Fruit fly (Drosophila melanogaster) whole organism, embryonic: ENCODE results near the gene RpS20.

ENCODE experiments used
- Adf1 ChIP-seq: fragments of 200-800 bp; sonication (Bioruptor generic); IDR thresholded peaks from 2 replicates; pipeline ENCODE4 v1.3.6; 2022; ENCODE audit warnings: missing biosample characterization, missing genetic modification characterization
- Bteb2 ChIP-seq: fragments of 200-800 bp; sonication (Bioruptor generic); optimal IDR thresholded peaks from 2 replicates; lab custom pipeline; 2016; ENCODE audit warnings: missing biosample characterization, missing genetic modification characterization
- CG1024 ChIP-seq: fragments of 200-800 bp; sonication (Bioruptor generic); IDR thresholded peaks from 2 replicates; pipeline ENCODE4 v1.3.6; 2022; ENCODE audit warnings: missing biosample characterization, missing genetic modification characterization
- CG10543 ChIP-seq: fragments of 200-800 bp; sonication (Bioruptor generic); optimal IDR thresholded peaks from 3 replicates; lab custom pipeline; 2017; ENCODE audit warnings: missing biosample characterization, mild to moderate bottlenecking, missing genetic modification characterization, moderate library complexity
- CG11504 ChIP-seq: fragments of 200-800 bp; sonication (Bioruptor generic); optimal IDR thresholded peaks from 3 replicates; lab custom pipeline; 2019; ENCODE audit warnings: missing biosample characterization, mild to moderate bottlenecking, missing genetic modification characterization, moderate library complexity
- CG14965 ChIP-seq: fragments of 200-800 bp; sonication (Bioruptor generic); optimal IDR thresholded peaks from 2 replicates; lab custom pipeline; 2016; ENCODE audit warnings: missing biosample characterization, missing genetic modification characterization, borderline replicate concordance
- CG15601 ChIP-seq: fragments of 200-800 bp; sonication (Bioruptor generic); optimal IDR thresholded peaks from 3 replicates; lab custom pipeline; 2019; ENCODE audit warnings: missing biosample characterization, mild to moderate bottlenecking, missing genetic modification characterization, moderate library complexity
- CG15696 ChIP-seq: fragments of 200-800 bp; sonication (Bioruptor generic); optimal IDR thresholded peaks from 2 replicates; lab custom pipeline; 2019; ENCODE audit warnings: missing biosample characterization, mild to moderate bottlenecking, missing genetic modification characterization, moderate library complexity
- CG1647 ChIP-seq: fragments of 200-800 bp; sonication (Bioruptor generic); optimal IDR thresholded peaks from 3 replicates; lab custom pipeline; 2016; ENCODE audit warnings: missing biosample characterization, missing genetic modification characterization
- CG18619 ChIP-seq: fragments of 200-800 bp; sonication (Bioruptor generic); optimal IDR thresholded peaks from 3 replicates; lab custom pipeline; 2017; ENCODE audit warnings: missing biosample characterization, mild to moderate bottlenecking, missing genetic modification characterization
- CG2116 ChIP-seq: fragments of 200-800 bp; sonication (Bioruptor generic); optimal IDR thresholded peaks from 3 replicates; lab custom pipeline; 2018; ENCODE audit warnings: missing biosample characterization, mild to moderate bottlenecking, missing genetic modification characterization
- CG33557 ChIP-seq: fragments of 200-800 bp; sonication (Bioruptor generic); optimal IDR thresholded peaks from 2 replicates; lab custom pipeline; 2019; ENCODE audit warnings: missing biosample characterization, mild to moderate bottlenecking, missing genetic modification characterization, moderate library complexity
- CG4360 ChIP-seq: fragments of 200-800 bp; sonication (Bioruptor generic); IDR thresholded peaks from 2 replicates; pipeline ENCODE4 v1.3.6; 2022; ENCODE audit warnings: missing biosample characterization, missing genetic modification characterization
- CG43689 ChIP-seq: fragments of 200-800 bp; sonication (Bioruptor generic); IDR thresholded peaks from 2 replicates; pipeline ENCODE4 v1.3.6; 2022; ENCODE audit warnings: missing biosample characterization, missing genetic modification characterization
- CG7963 ChIP-seq: fragments of 200-800 bp; sonication (Bioruptor generic); IDR thresholded peaks from 3 replicates; pipeline ENCODE4 v1.3.6; 2022; ENCODE audit warnings: missing biosample characterization, missing genetic modification characterization; ENCODE audit not compliant: partially characterized antibody
- CG8290 ChIP-seq, 3 experiments: fragments of 200-800 bp; sonication (Bioruptor generic); optimal IDR thresholded peaks; 2 replicates each; lab custom pipeline; 2016 to 2019; ENCODE audit warnings: missing biosample characterization in 3 of 3, missing genetic modification characterization in 3 of 3, mild to moderate bottlenecking in 2 of 3, moderate library complexity in 1 of 3
- CG9727 ChIP-seq: fragments of 200-800 bp; sonication (Bioruptor generic); optimal IDR thresholded peaks from 3 replicates; lab custom pipeline; 2017; ENCODE audit warnings: missing biosample characterization, mild to moderate bottlenecking, missing genetic modification characterization
- Dll ChIP-seq: fragments of 200-800 bp; sonication (Bioruptor generic); IDR thresholded peaks from 4 replicates; pipeline ENCODE4 v1.3.6; 2022; ENCODE audit warnings: missing biosample characterization, missing genetic modification characterization; ENCODE audit not compliant: partially characterized antibody
- ERR ChIP-seq: fragments of 200-800 bp; sonication (Bioruptor generic); optimal IDR thresholded peaks from 2 replicates; lab custom pipeline; 2016; ENCODE audit warnings: missing biosample characterization, missing genetic modification characterization
- Fer1 ChIP-seq: fragments of 200-800 bp; sonication (Bioruptor generic); optimal IDR thresholded peaks from 2 replicates; lab custom pipeline; 2017; ENCODE audit warnings: missing biosample characterization, mild to moderate bottlenecking, missing genetic modification characterization
- Fer2 ChIP-seq: fragments of 200-800 bp; sonication (Bioruptor generic); optimal IDR thresholded peaks from 2 replicates; lab custom pipeline; 2018; ENCODE audit warnings: missing biosample characterization, mild to moderate bottlenecking, missing genetic modification characterization, moderate library complexity
- HLH3B ChIP-seq: fragments of 200-800 bp; sonication (Bioruptor generic); IDR thresholded peaks from 2 replicates; pipeline ENCODE4 v1.3.6; 2022; ENCODE audit warnings: missing biosample characterization, missing genetic modification characterization
- Hand ChIP-seq: fragments of 200-800 bp; sonication (Bioruptor generic); optimal IDR thresholded peaks from 2 replicates; lab custom pipeline; 2017; ENCODE audit warnings: mild to moderate bottlenecking, missing biosample characterization, missing genetic modification reagents, missing genetic modification characterization
- NK7.1 ChIP-seq: fragments of 200-800 bp; sonication (Bioruptor generic); optimal IDR thresholded peaks from 3 replicates; lab custom pipeline; 2016; ENCODE audit warnings: missing biosample characterization, missing genetic modification characterization
- NfI ChIP-seq: fragments of 200-800 bp; sonication (Bioruptor generic); optimal IDR thresholded peaks from 3 replicates; lab custom pipeline; 2018; ENCODE audit warnings: missing biosample characterization, mild to moderate bottlenecking, missing genetic modification characterization, moderate library complexity
- PHDP ChIP-seq: fragments of 200-800 bp; sonication (Bioruptor generic); optimal IDR thresholded peaks from 3 replicates; lab custom pipeline; 2018; ENCODE audit warnings: missing biosample characterization, mild to moderate bottlenecking, missing genetic modification characterization, moderate library complexity
- Ravus ChIP-seq: fragments of 200-800 bp; sonication (Bioruptor generic); IDR thresholded peaks from 2 replicates; pipeline ENCODE4 v1.3.6; 2022; ENCODE audit warnings: missing biosample characterization, missing genetic modification characterization
- Rx ChIP-seq: fragments of 200-800 bp; sonication (Bioruptor generic); IDR thresholded peaks from 2 replicates; pipeline ENCODE4 v1.3.6; 2022; ENCODE audit warnings: missing biosample characterization, missing genetic modification characterization
- Side ChIP-seq: fragments of 200-800 bp; sonication (Bioruptor generic); optimal IDR thresholded peaks from 2 replicates; lab custom pipeline; 2016; ENCODE audit warnings: missing biosample characterization, missing genetic modification characterization
- Spps ChIP-seq: fragments of 200-800 bp; sonication (Bioruptor generic); optimal IDR thresholded peaks from 2 replicates; lab custom pipeline; 2018; ENCODE audit warnings: missing biosample characterization, mild to moderate bottlenecking, missing genetic modification characterization
- bcd ChIP-seq: fragments of 200-800 bp; sonication (Bioruptor generic); optimal IDR thresholded peaks from 2 replicates; lab custom pipeline; 2017; ENCODE audit warnings: missing biosample characterization, mild to moderate bottlenecking, missing genetic modification characterization
- bsh ChIP-seq, 2 experiments: fragments of 200-800 bp; sonication (Bioruptor generic); optimal IDR thresholded peaks; 2 replicates each; lab custom pipeline; 2017 to 2018; ENCODE audit warnings: mild to moderate bottlenecking in 2 of 2, missing biosample characterization in 2 of 2, missing genetic modification characterization in 2 of 2, moderate library complexity in 1 of 2
- chm ChIP-seq: fragments of 200-800 bp; sonication (Bioruptor generic); IDR thresholded peaks from 2 replicates; pipeline ENCODE4 v1.3.6; 2022; ENCODE audit warnings: missing biosample characterization, missing genetic modification characterization
- ci ChIP-seq: fragments of 200-800 bp; sonication (Bioruptor generic); IDR thresholded peaks from 3 replicates; pipeline ENCODE4 v1.3.6; 2022; ENCODE audit warnings: missing biosample characterization, missing genetic modification characterization
- crp ChIP-seq, 2 experiments: fragments of 200-800 bp; sonication (Bioruptor generic); optimal IDR thresholded peaks; 2 replicates in 1 of 2; 3 replicates in 1 of 2; lab custom pipeline; 2017; ENCODE audit warnings: missing biosample characterization in 2 of 2, missing genetic modification characterization in 2 of 2, mild to moderate bottlenecking in 1 of 2, moderate library complexity in 1 of 2
- fru ChIP-seq: fragments of >200 bp; optimal IDR thresholded peaks from 2 replicates; lab custom pipeline; 2017
- inv ChIP-seq: fragments of 200-800 bp; sonication (Bioruptor generic); IDR thresholded peaks from 2 replicates; pipeline ENCODE4 v1.3.6; 2022; ENCODE audit warnings: missing biosample characterization, missing genetic modification characterization; ENCODE audit not compliant: partially characterized antibody
- nerfin-1 ChIP-seq: fragments of 200-800 bp; sonication (Bioruptor generic); optimal IDR thresholded peaks from 3 replicates; lab custom pipeline; 2019; ENCODE audit warnings: missing biosample characterization, mild to moderate bottlenecking, missing genetic modification characterization, moderate library complexity
- odd ChIP-seq: fragments of 200-800 bp; sonication (Bioruptor generic); optimal IDR thresholded peaks from 2 replicates; lab custom pipeline; 2017; ENCODE audit warnings: missing biosample characterization, mild to moderate bottlenecking, missing genetic modification characterization
- pita ChIP-seq: fragments of 200-800 bp; sonication (Bioruptor generic); optimal IDR thresholded peaks from 2 replicates; lab custom pipeline; 2017; ENCODE audit warnings: missing biosample characterization, mild to moderate bottlenecking, missing genetic modification characterization
- rib ChIP-seq: fragments of 200-800 bp; sonication (Bioruptor generic); IDR thresholded peaks from 2 replicates; pipeline ENCODE4 v1.3.6; 2022; ENCODE audit warnings: missing biosample characterization, missing genetic modification characterization
- sens-2 ChIP-seq: fragments of 200-800 bp; sonication (Bioruptor generic); IDR thresholded peaks from 2 replicates; pipeline ENCODE4 v1.3.6; 2022; ENCODE audit warnings: missing biosample characterization, missing genetic modification characterization
- sima ChIP-seq: fragments of 200-800 bp; sonication (Bioruptor generic); optimal IDR thresholded peaks from 2 replicates; lab custom pipeline; 2016; ENCODE audit warnings: missing biosample characterization, missing genetic modification characterization
- sqz ChIP-seq: fragments of 200-800 bp; sonication (Bioruptor generic); optimal IDR thresholded peaks from 3 replicates; lab custom pipeline; 2018; ENCODE audit warnings: missing biosample characterization, mild to moderate bottlenecking, missing genetic modification characterization
- ssp ChIP-seq: fragments of 200-800 bp; sonication (Bioruptor generic); IDR thresholded peaks from 2 replicates; pipeline ENCODE4 v1.3.6; 2022; ENCODE audit warnings: missing biosample characterization, missing genetic modification characterization
- unc-4 ChIP-seq: fragments of 200-800 bp; sonication (Bioruptor generic); IDR thresholded peaks from 2 replicates; pipeline ENCODE4 v1.3.6; 2022; ENCODE audit warnings: missing biosample characterization, missing genetic modification characterization; ENCODE audit not compliant: partially characterized antibody
- wdn ChIP-seq: fragments of 200-800 bp; sonication (Bioruptor generic); IDR thresholded peaks from 2 replicates; pipeline ENCODE4 v1.3.6; 2022; ENCODE audit warnings: missing biosample characterization, missing genetic modification characterization
- z ChIP-seq: fragments of 200-800 bp; sonication (Bioruptor generic); IDR thresholded peaks from 3 replicates; pipeline ENCODE4 v1.3.6; 2022; ENCODE audit warnings: missing biosample characterization, missing genetic modification characterization

RpS20 gene

DNA sequence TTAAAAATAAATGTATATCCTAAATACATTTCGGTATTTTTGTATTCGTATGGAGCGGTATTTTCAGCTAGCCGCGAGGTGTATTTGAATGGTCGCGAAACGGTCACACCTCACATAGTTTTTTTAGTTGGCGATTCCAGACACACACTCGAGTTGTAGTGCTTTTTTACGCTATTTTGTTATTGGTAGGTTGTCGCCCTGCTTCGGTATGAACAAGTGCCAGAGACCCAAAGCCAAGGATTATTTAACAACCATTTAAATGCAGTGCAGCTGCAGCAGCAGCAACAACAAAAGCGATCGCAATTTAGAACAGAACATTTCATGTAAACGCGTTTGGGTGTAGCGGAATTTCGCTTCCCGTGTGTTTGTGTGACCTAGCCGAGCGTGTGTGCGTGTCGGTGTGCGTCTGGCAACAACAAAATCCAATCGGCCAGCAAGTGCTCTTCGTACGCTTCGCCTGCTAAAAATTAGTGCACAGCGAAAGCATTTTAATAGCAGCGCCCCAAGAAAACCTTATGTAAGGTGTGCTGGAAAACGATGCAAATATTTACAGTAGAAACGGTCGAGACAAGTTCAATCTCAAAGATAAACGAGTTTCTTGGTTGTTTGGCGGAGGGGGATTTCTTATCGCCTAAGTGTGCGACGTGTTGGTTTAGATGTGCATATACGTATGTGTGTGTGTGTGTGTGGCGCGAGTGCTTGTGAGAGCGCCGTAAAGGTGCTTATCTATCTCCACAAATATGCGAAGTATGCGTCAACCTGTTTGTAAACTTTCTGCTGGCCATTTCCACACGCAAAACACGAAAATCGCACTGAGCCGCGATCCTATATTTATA is 10.9 kb downstream of the RpS20 start, which contains the start of gene Synd (continued):
- TF ChIP-seq sens-2 (GFP tag; lab: Robert Waterston, UW) (no peak), odd (GFP tag; lab: Kevin White, UChicago) (no peak), ssp (no peak), CG14965 (GFP tag; lab: Kevin White, UChicago) (no peak), Ravus (no peak), chm (GFP tag; lab: Robert Waterston, UW) (peak; percentile 46; the same call in 1 of the 2 replicates), CG1647 (GFP tag; lab: Kevin White, UChicago) (no peak), bsh (GFP tag; optimal IDR thresholded peaks at IDR 0.05; lab: Kevin White, UChicago) (no peak), CG1024 (no peak), wdn (GFP tag; lab: Robert Waterston, UW) (no peak), HLH3B (GFP tag; lab: Robert Waterston, UW) (no peak), Adf1 (GFP tag; lab: Robert Waterston, UW) (peak; percentile 8; the same call in 1 of the 2 replicates), Bteb2 (GFP tag; lab: Kevin White, UChicago) (no peak), Side (GFP tag; lab: Kevin White, UChicago) (no peak), NK7.1 (GFP tag; lab: Kevin White, UChicago) (no peak), crp (GFP tag; optimal IDR thresholded peaks at IDR 0.05; lab: Kevin White, UChicago) (peak in 1 of 2 experiments; percentile 64), bcd (GFP tag; lab: Kevin White, UChicago) (no peak), unc-4 (GFP tag; lab: Robert Waterston, UW) (peak; percentile 49; the same call in 1 of the 2 replicates), CG8290 (GFP tag; optimal IDR thresholded peaks at IDR 0.05; lab: Kevin White, UChicago) (no peak), CG8290 (tag; optimal IDR thresholded peaks at IDR 0.05; lab: Kevin White, UChicago) (peak in 1 of 2 experiments; percentile 32), nerfin-1 (tag; lab: Kevin White, UChicago) (peak; percentile 99), Spps (no peak), CG18619 (GFP tag; lab: Kevin White, UChicago) (no peak), CG43689 (GFP tag; lab: Robert Waterston, UW) (no peak), z (no peak), Hand (GFP tag; lab: Kevin White, UChicago) (no peak), ERR (GFP tag; lab: Kevin White, UChicago) (no peak), CG11504 (tag; lab: Kevin White, UChicago) (peak; percentile 34), inv (GFP tag; lab: Robert Waterston, UW) (no peak), Rx (GFP tag; lab: Robert Waterston, UW) (0 out of 2 replicates have a peak, but pooled peaks have one; percentile 23), CG9727 (GFP tag; lab: Kevin White, UChicago) (no peak), Dll (GFP tag; lab: Robert Waterston, UW) (no peak), ci (GFP tag; lab: Robert Waterston, UW) (0 out of 3 replicates have a peak, but pooled peaks have one; percentile 40), PHDP (tag; lab: Kevin White, UChicago) (peak; percentile 13), CG10543 (peak; percentile 68), Fer1 (GFP tag; lab: Kevin White, UChicago) (peak; percentile 58), Fer2 (tag; lab: Kevin White, UChicago) (no peak), CG33557 (GFP tag; lab: Kevin White, UChicago) (peak; percentile 10), sqz (GFP tag; lab: Kevin White, UChicago) (peak; percentile 90), CG2116 (no peak), pita (GFP tag; lab: Kevin White, UChicago) (no peak), NfI (GFP tag; lab: Kevin White, UChicago) (no peak), CG4360 (GFP tag; lab: Robert Waterston, UW) (peak; percentile 64; the same call in 1 of the 2 replicates), fru (lab: Kevin White, UChicago) (no peak), sima (GFP tag; lab: Kevin White, UChicago) (no peak), CG7963 (no peak), CG15601 (tag; lab: Kevin White, UChicago) (no peak), rib (no peak; the same call in 1 of the 2 replicates), CG15696 (tag; lab: Kevin White, UChicago) (no peak)
